Fruit fly (Drosophila melanogaster) whole organism, embryonic: ENCODE results near the gene CG17738.
A peak's percentile ranks its signal among the peaks of the same experiment; 100 is the strongest.

Experiments used
- Abd-B ChIP-seq: fragments of 200-800 bp; sonication (Bioruptor generic); optimal IDR thresholded peaks from 2 replicates; lab custom pipeline; 2018; ENCODE audit warnings: missing biosample characterization, mild to moderate bottlenecking, missing genetic modification characterization, moderate library complexity
- CG10321 ChIP-seq: fragments of 200-800 bp; sonication (Bioruptor generic); IDR thresholded peaks from 2 replicates; pipeline ENCODE4 v1.3.6; 2022; ENCODE audit warnings: missing biosample characterization, missing genetic modification characterization
- CG10979 ChIP-seq: fragments of 200-800 bp; sonication (Bioruptor generic); optimal IDR thresholded peaks from 2 replicates; lab custom pipeline; 2018; ENCODE audit warnings: missing biosample characterization, mild to moderate bottlenecking, missing genetic modification characterization, moderate library complexity
- CG11695 ChIP-seq: fragments of 200-800 bp; sonication (Bioruptor generic); IDR thresholded peaks from 3 replicates; pipeline ENCODE4 v1.3.6; 2022; ENCODE audit warnings: missing biosample characterization, missing genetic modification characterization
- CG12104 ChIP-seq: fragments of 200-800 bp; sonication (Bioruptor generic); optimal IDR thresholded peaks from 3 replicates; lab custom pipeline; 2016; ENCODE audit warnings: missing biosample characterization, missing genetic modification characterization
- CG12744 ChIP-seq: fragments of 200-800 bp; sonication (Bioruptor generic); optimal IDR thresholded peaks from 2 replicates; lab custom pipeline; 2016; ENCODE audit warnings: missing biosample characterization, missing genetic modification characterization
- CG13775 ChIP-seq: fragments of 200-800 bp; sonication (Bioruptor generic); optimal IDR thresholded peaks from 3 replicates; lab custom pipeline; 2017; ENCODE audit warnings: missing biosample characterization, mild to moderate bottlenecking, missing genetic modification characterization
- CG16815 ChIP-seq: fragments of 200-800 bp; sonication (Bioruptor generic); optimal IDR thresholded peaks from 3 replicates; lab custom pipeline; 2017; ENCODE audit warnings: missing biosample characterization, mild to moderate bottlenecking, missing genetic modification characterization
- CG1792 ChIP-seq: fragments of 200-800 bp; sonication (Bioruptor generic); optimal IDR thresholded peaks from 2 replicates; lab custom pipeline; 2016; ENCODE audit warnings: missing biosample characterization, missing genetic modification characterization
- CG18619 ChIP-seq: fragments of 200-800 bp; sonication (Bioruptor generic); optimal IDR thresholded peaks from 3 replicates; lab custom pipeline; 2017; ENCODE audit warnings: missing biosample characterization, mild to moderate bottlenecking, missing genetic modification characterization
- CG2120 ChIP-seq: fragments of 200-800 bp; sonication (Bioruptor generic); optimal IDR thresholded peaks from 3 replicates; lab custom pipeline; 2016; ENCODE audit warnings: missing biosample characterization, missing genetic modification characterization
- CG2202 ChIP-seq: fragments of 200-800 bp; sonication (Bioruptor generic); optimal IDR thresholded peaks from 2 replicates; lab custom pipeline; 2018; ENCODE audit warnings: missing biosample characterization, mild to moderate bottlenecking, missing genetic modification characterization
- CG33213 ChIP-seq: fragments of 200-800 bp; sonication (Bioruptor generic); optimal IDR thresholded peaks from 3 replicates; lab custom pipeline; 2016; ENCODE audit warnings: missing biosample characterization, missing genetic modification characterization
- CG3847 ChIP-seq: fragments of 200-800 bp; sonication (Bioruptor generic); IDR thresholded peaks from 2 replicates; pipeline ENCODE4 v1.3.6; 2022; ENCODE audit warnings: missing biosample characterization, missing genetic modification characterization
- CG4360 ChIP-seq: fragments of 200-800 bp; sonication (Bioruptor generic); IDR thresholded peaks from 2 replicates; pipeline ENCODE4 v1.3.6; 2022; ENCODE audit warnings: missing biosample characterization, missing genetic modification characterization
- CG6683 ChIP-seq: fragments of 200-800 bp; sonication (Bioruptor generic); optimal IDR thresholded peaks from 2 replicates; lab custom pipeline; 2017; ENCODE audit warnings: missing biosample characterization, mild to moderate bottlenecking, missing genetic modification characterization, missing genetic modification reagents
- CG8290 ChIP-seq, 3 experiments: fragments of 200-800 bp; sonication (Bioruptor generic); optimal IDR thresholded peaks; 2 replicates each; lab custom pipeline; 2016 to 2019; ENCODE audit warnings: missing biosample characterization in 3 of 3, missing genetic modification characterization in 3 of 3, mild to moderate bottlenecking in 2 of 3, moderate library complexity in 1 of 3
- CG9932 ChIP-seq: fragments of 200-800 bp; sonication (Bioruptor generic); IDR thresholded peaks from 2 replicates; pipeline ENCODE4 v1.3.6; 2022; ENCODE audit warnings: missing biosample characterization, missing genetic modification characterization
- E2f2 ChIP-seq: fragments of 200-800 bp; sonication (Bioruptor generic); IDR thresholded peaks from 2 replicates; pipeline ENCODE4 v1.3.6; 2022; ENCODE audit warnings: missing biosample characterization, missing genetic modification characterization
- H15 ChIP-seq: fragments of 200-800 bp; sonication (Bioruptor generic); IDR thresholded peaks from 3 replicates; pipeline ENCODE4 v1.3.6; 2022; ENCODE audit warnings: missing biosample characterization, missing genetic modification characterization
- HLH54F ChIP-seq: fragments of 200-800 bp; sonication (Bioruptor generic); optimal IDR thresholded peaks from 3 replicates; lab custom pipeline; 2016; ENCODE audit warnings: missing biosample characterization, missing genetic modification characterization
- Hr39 ChIP-seq: fragments of >200 bp; optimal IDR thresholded peaks from 2 replicates; lab custom pipeline; 2017
- Lpt ChIP-seq: fragments of >200 bp; optimal IDR thresholded peaks from 2 replicates; lab custom pipeline; 2018; ENCODE audit warnings: missing biosample characterization, missing genetic modification characterization
- Mad ChIP-seq: fragments of 200-800 bp; sonication (Bioruptor generic); optimal IDR thresholded peaks from 2 replicates; lab custom pipeline; 2016; ENCODE audit warnings: missing biosample characterization, missing genetic modification characterization
- NK7.1 ChIP-seq: fragments of 200-800 bp; sonication (Bioruptor generic); optimal IDR thresholded peaks from 3 replicates; lab custom pipeline; 2016; ENCODE audit warnings: missing biosample characterization, missing genetic modification characterization
- Nf-YB ChIP-seq: fragments of 200-800 bp; sonication (Bioruptor generic); optimal IDR thresholded peaks from 3 replicates; lab custom pipeline; 2019; ENCODE audit warnings: missing biosample characterization, mild to moderate bottlenecking, missing genetic modification characterization, moderate library complexity
- PHDP ChIP-seq: fragments of 200-800 bp; sonication (Bioruptor generic); optimal IDR thresholded peaks from 3 replicates; lab custom pipeline; 2018; ENCODE audit warnings: missing biosample characterization, mild to moderate bottlenecking, missing genetic modification characterization, moderate library complexity
- Sox100B ChIP-seq: fragments of 200-800 bp; sonication (Bioruptor generic); optimal IDR thresholded peaks from 3 replicates; lab custom pipeline; 2018; ENCODE audit warnings: missing biosample characterization, mild to moderate bottlenecking, missing genetic modification characterization
- Ssrp ChIP-seq: fragments of 200-800 bp; sonication (Bioruptor generic); optimal IDR thresholded peaks from 2 replicates; lab custom pipeline; 2018; ENCODE audit warnings: missing biosample characterization, mild to moderate bottlenecking, missing genetic modification characterization, moderate library complexity
- ab ChIP-seq: fragments of 200-800 bp; sonication (Bioruptor generic); optimal IDR thresholded peaks from 2 replicates; lab custom pipeline; 2016; ENCODE audit warnings: missing biosample characterization, missing genetic modification characterization
- ap ChIP-seq: fragments of 200-800 bp; sonication (Bioruptor generic); IDR thresholded peaks from 2 replicates; pipeline ENCODE4 v1.3.6; 2022; ENCODE audit warnings: missing biosample characterization, missing genetic modification characterization
- bigmax ChIP-seq: fragments of 200-800 bp; sonication (Bioruptor generic); optimal IDR thresholded peaks from 2 replicates; lab custom pipeline; 2018; ENCODE audit warnings: missing biosample characterization, mild to moderate bottlenecking, missing genetic modification characterization
- chif ChIP-seq, 2 experiments: fragments of 200-800 bp; sonication (Bioruptor generic); optimal IDR thresholded peaks; 3 replicates each; lab custom pipeline; 2016; ENCODE audit warnings: missing biosample characterization in 2 of 2, missing genetic modification characterization in 2 of 2
- chn ChIP-seq: fragments of 200-800 bp; sonication (Bioruptor generic); optimal IDR thresholded peaks from 2 replicates; lab custom pipeline; 2016; ENCODE audit warnings: missing biosample characterization, missing genetic modification characterization
- corto ChIP-seq: fragments of 200-800 bp; sonication (Bioruptor generic); optimal IDR thresholded peaks from 2 replicates; lab custom pipeline; 2016; ENCODE audit warnings: missing biosample characterization, mild to moderate bottlenecking, missing genetic modification characterization, moderate library complexity
- dpn ChIP-seq, 2 experiments: fragments of 200-800 bp; sonication (Bioruptor generic); optimal IDR thresholded peaks; 3 replicates each; lab custom pipeline; 2016; ENCODE audit warnings: missing biosample characterization in 2 of 2, missing genetic modification characterization in 2 of 2
- eve ChIP-seq, 2 experiments: fragments of >200 bp; optimal IDR thresholded peaks; 2 replicates each; lab custom pipeline; 2017; ENCODE audit warnings: missing biosample characterization in 2 of 2, missing genetic modification characterization in 2 of 2
- gcm2 ChIP-seq: fragments of 200-800 bp; sonication (Bioruptor generic); optimal IDR thresholded peaks from 2 replicates; lab custom pipeline; 2016; ENCODE audit warnings: missing biosample characterization, missing genetic modification characterization
- gem ChIP-seq: fragments of 200-800 bp; sonication (Bioruptor generic); optimal IDR thresholded peaks from 2 replicates; lab custom pipeline; 2019; ENCODE audit warnings: missing biosample characterization, mild to moderate bottlenecking, missing genetic modification characterization, moderate library complexity
- gt ChIP-seq: fragments of 200-800 bp; sonication (Bioruptor generic); IDR thresholded peaks from 2 replicates; pipeline ENCODE4 v1.3.6; 2022; ENCODE audit warnings: missing biosample characterization, missing genetic modification characterization
- her ChIP-seq: fragments of 200-800 bp; sonication (Bioruptor generic); optimal IDR thresholded peaks from 2 replicates; lab custom pipeline; 2016; ENCODE audit warnings: missing biosample characterization, missing genetic modification characterization
- hth ChIP-seq: fragments of >200 bp; optimal IDR thresholded peaks from 2 replicates; lab custom pipeline; 2017; ENCODE audit warnings: inconsistent platforms
- kni ChIP-seq: fragments of 200-800 bp; sonication (Bioruptor generic); optimal IDR thresholded peaks from 3 replicates; lab custom pipeline; 2017; ENCODE audit warnings: mild to moderate bottlenecking, missing biosample characterization, missing genetic modification reagents, missing genetic modification characterization
- knrl ChIP-seq: fragments of 200-800 bp; sonication (Bioruptor generic); IDR thresholded peaks from 3 replicates; pipeline ENCODE4 v1.3.6; 2022; ENCODE audit warnings: missing biosample characterization, missing genetic modification characterization; ENCODE audit not compliant: partially characterized antibody
- otp ChIP-seq: fragments of 200-800 bp; sonication (Bioruptor generic); IDR thresholded peaks from 3 replicates; pipeline ENCODE4, ENCODE4 v1.3.6; 2022; ENCODE audit warnings: missing biosample characterization, missing genetic modification characterization
- ro ChIP-seq: fragments of 200-800 bp; sonication (Bioruptor generic); IDR thresholded peaks from 2 replicates; pipeline ENCODE4 v1.3.6; 2022; ENCODE audit warnings: missing biosample characterization, missing genetic modification characterization
- so ChIP-seq: fragments of 200-800 bp; sonication (Bioruptor generic); IDR thresholded peaks from 3 replicates; pipeline ENCODE4 v1.3.6; 2022; ENCODE audit warnings: missing biosample characterization, missing genetic modification characterization
- sug ChIP-seq: fragments of 200-800 bp; optimal IDR thresholded peaks from 2 replicates; lab custom pipeline; 2019; ENCODE audit warnings: missing biosample characterization, mild to moderate bottlenecking, missing genetic modification characterization, moderate library complexity
- trem ChIP-seq: fragments of 200-800 bp; optimal IDR thresholded peaks from 3 replicates; lab custom pipeline; 2019; ENCODE audit warnings: missing biosample characterization, mild to moderate bottlenecking, missing genetic modification characterization, moderate library complexity
- trh ChIP-seq: fragments of 200-800 bp; sonication (Bioruptor generic); optimal IDR thresholded peaks from 2 replicates; lab custom pipeline; 2016; ENCODE audit warnings: missing biosample characterization, missing genetic modification characterization
- zfh1 ChIP-seq: fragments of 200-800 bp; sonication (Bioruptor generic); IDR thresholded peaks from 3 replicates; pipeline ENCODE4 v1.3.6; 2022; ENCODE audit warnings: missing biosample characterization, missing genetic modification characterization

The CG17738 gene

DNA sequence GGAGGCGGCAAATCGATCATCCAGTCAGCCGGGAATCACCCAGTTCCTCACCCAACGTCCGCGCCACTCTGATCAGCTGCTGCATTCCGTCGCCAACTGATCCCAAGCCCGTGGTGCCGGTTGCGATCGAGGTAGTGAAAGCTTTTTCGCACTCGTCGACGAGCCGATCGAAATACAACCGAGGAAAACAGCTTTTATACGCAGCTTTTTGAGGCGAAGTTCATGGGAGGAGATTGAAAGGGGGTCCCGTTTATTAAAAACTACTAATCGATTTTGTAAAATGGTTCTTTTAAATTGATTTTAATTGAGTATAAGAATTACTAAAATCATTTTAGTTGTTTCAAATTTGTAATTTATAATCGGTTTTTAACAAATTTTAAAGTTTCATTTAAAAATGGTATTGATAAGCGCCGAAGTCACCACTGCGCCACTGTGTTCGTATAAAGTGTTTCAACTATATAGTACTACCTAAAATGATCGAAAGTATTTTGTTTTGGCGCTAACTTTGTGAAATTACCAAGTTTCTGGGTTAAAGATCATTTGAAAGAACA is 49.2 kb upstream of the CG17738 start, which contains the start of gene CG4860 (continued):
- TF ChIP-seq CG10979 (peak; percentile 76), gem (tag; lab: Kevin White, UChicago) (peak; percentile 95), CG2202 (peak; percentile 57), corto (GFP tag; lab: Kevin White, UChicago) (peak; percentile 71), CG2120 (GFP tag; lab: Kevin White, UChicago) (peak; percentile 96), trh (GFP tag; lab: Kevin White, UChicago) (peak; percentile 36), CG6683 (GFP tag; lab: Kevin White, UChicago) (no peak), Hr39 (no peak), CG13775 (GFP tag; lab: Kevin White, UChicago) (peak; percentile 78), Lpt (GFP tag; lab: Kevin White, UChicago) (no peak), HLH54F (GFP tag; lab: Kevin White, UChicago) (peak; percentile 89), CG11695 (GFP tag; lab: Robert Waterston, UW) (peak; percentile 92), CG8290 (GFP tag; optimal IDR thresholded peaks at IDR 0.05; lab: Kevin White, UChicago) (no peak), CG8290 (tag; optimal IDR thresholded peaks at IDR 0.05; lab: Kevin White, UChicago) (peak in 1 of 2 experiments; percentile 80), Sox100B (no peak), trem (peak; percentile 13), CG33213 (peak; percentile 55), bigmax (no peak), her (GFP tag; lab: Kevin White, UChicago) (peak; percentile 76), NK7.1 (GFP tag; lab: Kevin White, UChicago) (peak; percentile 77), gt (GFP tag; lab: Robert Waterston, UW) (0 out of 2 replicates have a peak, but pooled peaks have one; percentile 14), chif (GFP tag; optimal IDR thresholded peaks at IDR 0.05; lab: Kevin White, UChicago) (peak; percentile 78 to 82), hth (lab: Kevin White, UChicago) (no peak), eve (GFP tag; optimal IDR thresholded peaks at IDR 0.05; lab: Kevin White, UChicago) (no peak), chn (GFP tag; lab: Kevin White, UChicago) (peak; percentile 80), PHDP (tag; lab: Kevin White, UChicago) (peak; percentile 94), sug (tag; lab: Kevin White, UChicago) (peak; percentile 86), CG1792 (GFP tag; lab: Kevin White, UChicago) (peak; percentile 50), ap (GFP tag; lab: Robert Waterston, UW) (peak; percentile 73), CG12744 (GFP tag; lab: Kevin White, UChicago) (peak; percentile 85), CG9932 (GFP tag; lab: Robert Waterston, UW) (peak; percentile 95), E2f2 (GFP tag; lab: Robert Waterston, UW) (peak; percentile 60; the same call in 1 of the 2 replicates), Nf-YB (GFP tag; lab: Kevin White, UChicago) (peak; percentile 56), CG18619 (GFP tag; lab: Kevin White, UChicago) (peak; percentile 85), dpn (GFP tag; optimal IDR thresholded peaks at IDR 0.05; lab: Kevin White, UChicago) (peak; percentile 89 to 92), Mad (GFP tag; lab: Kevin White, UChicago) (peak; percentile 79), CG3847 (GFP tag; lab: Robert Waterston, UW) (peak; percentile 88), Ssrp (tag; lab: Kevin White, UChicago) (peak; percentile 83), CG16815 (GFP tag; lab: Kevin White, UChicago) (peak; percentile 64), ab (GFP tag; lab: Kevin White, UChicago) (peak; percentile 73), kni (no peak), otp (GFP tag; lab: Robert Waterston, UW) (peak; percentile 73), CG12104 (peak; percentile 66), H15 (GFP tag; lab: Robert Waterston, UW) (peak; percentile 84), CG4360 (GFP tag; lab: Robert Waterston, UW) (no peak), CG10321 (GFP tag; lab: Robert Waterston, UW) (peak; percentile 60), zfh1 (GFP tag; lab: Robert Waterston, UW) (peak; percentile 78; the same call in 2 of the 3 replicates), Abd-B (GFP tag; lab: Kevin White, UChicago) (peak; percentile 81), so (GFP tag; lab: Robert Waterston, UW) (peak; percentile 84), gcm2 (peak; percentile 68), knrl (GFP tag; lab: Robert Waterston, UW) (no peak), ro (GFP tag; lab: Robert Waterston, UW) (peak; percentile 67; the same call in 1 of the 2 replicates)
